Worm (Caenorhabditis elegans): ENCODE data around the gene C28D4.7.

Gene C28D4.7

DNA sequence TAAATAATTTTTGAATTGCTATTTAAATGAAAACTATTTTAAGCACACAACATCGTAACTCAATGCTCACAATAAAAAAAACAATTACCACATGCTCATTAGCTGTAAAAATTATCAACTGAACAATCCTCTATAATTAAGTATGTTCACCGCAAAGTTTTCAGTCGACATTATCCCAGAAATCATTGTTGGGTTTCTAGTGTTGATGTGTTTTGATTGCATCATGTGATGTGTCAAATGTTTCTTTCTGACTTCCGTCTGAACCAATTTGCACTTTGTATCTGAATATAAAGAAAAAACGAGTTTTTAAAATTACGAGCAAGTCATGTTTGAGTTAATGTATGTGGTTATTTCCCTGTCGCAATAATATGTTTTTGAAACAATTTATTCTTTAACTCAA, 25.1 kb downstream of the C28D4.7 start:
- no peak for TF ChIP-seq unc-62 (GFP tag; optimal IDR thresholded peaks at IDR 0.05)

- no peak for TF ChIP-seq unc-62 (GFP tag; optimal IDR thresholded peaks at IDR 0.05)
These were observed 26.5 kb downstream of the C28D4.7 start for ce11 chrIV:9716490-9716889.

ce11 chrIV:9714264-9714663, 28.7 kb downstream of the C28D4.7 start:
- TF ChIP-seq unc-62 (GFP tag; optimal IDR thresholded peaks at IDR 0.05): no peak

DNA sequence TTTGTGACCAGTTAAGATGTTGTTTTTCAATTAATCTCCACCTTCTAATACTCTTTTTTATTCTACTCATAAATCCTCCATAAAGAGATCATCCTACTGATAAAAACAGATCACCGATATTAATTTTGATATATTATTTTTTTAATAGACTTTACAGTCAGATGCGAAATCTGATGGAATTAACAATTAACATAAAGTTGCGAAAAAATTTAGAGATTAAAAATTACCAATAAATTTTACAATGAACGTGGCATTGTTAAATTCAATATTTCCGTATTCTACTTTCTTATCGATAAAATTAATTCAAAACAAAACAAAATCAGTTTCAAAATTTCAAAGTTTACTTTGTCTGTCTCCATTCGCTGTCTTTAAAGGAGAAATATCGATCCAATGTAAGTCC, 30.2 kb downstream of the C28D4.7 start, which contains the start of gene K01H12.4:
K01H12.4 (plus strand) TSS at position 301 of the 400 bp plus-strand sequence.
- no peak for TF ChIP-seq unc-62 (GFP tag; optimal IDR thresholded peaks at IDR 0.05)

DNA sequence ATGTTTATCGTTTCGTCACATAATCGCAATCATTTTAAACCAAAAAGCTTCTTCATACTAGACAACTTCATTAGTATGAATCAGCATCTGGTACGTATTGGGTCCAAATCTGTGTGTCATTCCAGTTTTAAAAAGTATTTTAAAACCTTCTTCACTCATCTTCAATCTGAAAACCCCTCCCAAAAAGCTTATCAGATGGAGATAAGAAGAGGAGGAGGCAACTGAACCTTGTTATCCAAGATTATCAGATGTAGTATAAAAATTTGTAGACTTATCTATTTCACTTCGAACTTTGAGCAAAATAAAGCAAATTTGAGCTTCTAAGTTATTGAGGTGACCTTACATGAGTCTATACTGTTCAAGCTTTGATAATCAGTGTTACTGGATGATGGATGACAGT, 33.1 kb downstream of the C28D4.7 start, which contains the start of gene nhr-38:
nhr-38 (plus strand) TSS at position 301 of the 400 bp plus-strand sequence.
- TF ChIP-seq unc-62 (GFP tag; optimal IDR thresholded peaks at IDR 0.05): no peak

DNA sequence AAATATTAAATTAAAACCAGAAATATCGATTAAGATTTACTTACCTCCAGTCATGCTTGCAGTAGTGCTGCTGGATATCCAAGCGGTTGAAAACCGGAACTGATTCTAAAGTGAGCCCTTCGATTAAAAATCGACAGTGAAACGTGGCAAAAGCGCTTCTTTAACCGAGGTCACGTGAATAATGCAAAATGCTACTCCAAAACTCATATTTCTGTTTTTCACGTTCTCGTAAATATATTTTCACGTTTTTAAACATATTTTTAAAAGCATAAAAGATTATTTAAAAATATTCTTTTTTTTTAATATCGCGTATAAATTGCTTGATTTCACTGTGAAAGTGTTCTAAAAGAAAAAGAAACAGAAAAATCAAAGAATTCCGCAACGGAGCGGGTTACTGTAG, 33.7 kb downstream of the C28D4.7 start, which contains the start of gene ant-1.3:
ant-1.3 (minus strand) TSS at position 101 of the 400 bp plus-strand sequence.
- no peak for TF ChIP-seq unc-62 (GFP tag; optimal IDR thresholded peaks at IDR 0.05)

- no peak for TF ChIP-seq unc-62 (GFP tag; optimal IDR thresholded peaks at IDR 0.05)
These were observed 36.2 kb downstream of the C28D4.7 start, which contains the start of the genes dcaf-1 and dph-3 for ce11 chrIV:9706704-9707197. Gene dcaf-1, minus strand, starts transcription at chrIV:9706723. Gene dph-3, plus strand, starts transcription at chrIV:9707147.

DNA sequence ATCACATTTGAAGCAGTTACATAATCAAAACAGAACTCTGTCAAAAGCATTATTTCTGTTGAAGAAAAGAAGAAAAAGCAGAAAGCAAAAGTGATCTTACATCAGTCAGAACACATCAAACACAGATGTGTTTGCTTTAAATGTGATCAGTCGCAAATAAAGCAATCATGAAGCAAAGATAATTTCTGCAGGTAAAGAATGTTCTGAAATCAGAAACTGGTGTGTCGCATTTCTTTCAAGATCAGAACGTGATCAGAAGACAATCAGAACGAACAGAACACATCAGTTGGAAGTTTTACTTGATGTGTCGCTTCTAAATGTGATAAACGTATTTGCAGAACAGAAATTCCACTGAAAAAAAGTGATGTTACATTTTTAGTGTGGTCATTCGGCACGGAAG, 43.9 kb downstream of the C28D4.7 start:
- no peak for TF ChIP-seq unc-62 (GFP tag; optimal IDR thresholded peaks at IDR 0.05)

ce11 chrIV:9697869-9698268, 45.1 kb downstream of the C28D4.7 start:
- no peak for TF ChIP-seq unc-62 (GFP tag; optimal IDR thresholded peaks at IDR 0.05)

DNA sequence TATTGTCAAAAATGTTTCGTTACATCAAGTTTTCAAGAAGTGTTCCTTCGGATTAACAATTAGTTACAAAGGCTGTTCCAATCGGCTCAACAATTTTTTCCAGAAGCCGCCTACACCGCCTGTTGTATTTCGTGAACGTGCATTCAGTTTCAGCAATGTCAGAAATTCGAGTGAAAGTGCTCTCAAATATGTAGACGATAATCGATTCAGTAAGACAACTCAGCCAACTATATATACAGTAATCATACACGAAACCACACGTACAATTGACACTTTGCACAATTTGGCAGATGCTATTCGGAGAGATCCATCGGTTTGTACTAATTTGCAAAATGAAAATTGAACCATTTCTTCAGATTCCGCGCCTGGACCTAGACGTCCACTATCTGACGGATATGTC, 46.4 kb downstream of the C28D4.7 start:
- no peak for TF ChIP-seq unc-62 (GFP tag; optimal IDR thresholded peaks at IDR 0.05)

- no peak for TF ChIP-seq unc-62 (GFP tag; optimal IDR thresholded peaks at IDR 0.05)
These were observed 50.1 kb downstream of the C28D4.7 start, which contains the start of gene twk-9 for ce11 chrIV:9692874-9693273. Gene twk-9, plus strand, starts transcription at chrIV:9693174.
